Worm (Caenorhabditis elegans) whole organism, young adult: ENCODE measurements around the gene his-31.

Experiments used
- B0035.1 ChIP-seq: sonication (generic microtip); optimal IDR thresholded peaks from 2 replicates; lab custom pipeline; 2016; ENCODE audit warnings: missing genetic modification characterization, mild to moderate bottlenecking, missing compliant biosample characterization, missing genotype, missing genetic modification reagents
- B0336.3 ChIP-seq: fragments of 200-800 bp; sonication (Bioruptor generic); IDR thresholded peaks from 2 replicates; pipeline ENCODE4 v1.3.6; 2022; ENCODE audit warnings: missing genetic modification characterization, missing compliant biosample characterization
- F10E7.11 ChIP-seq: sonication (generic microtip); optimal IDR thresholded peaks from 2 replicates; lab custom pipeline; 2017; ENCODE audit warnings: mild to moderate bottlenecking, missing genetic modification characterization, moderate library complexity, missing compliant biosample characterization
- F22D6.2 ChIP-seq: sonication (generic microtip); optimal IDR thresholded peaks from 2 replicates; lab custom pipeline; 2016; ENCODE audit warnings: mild to moderate bottlenecking, missing genetic modification characterization, missing compliant biosample characterization
- F23B12.7 ChIP-seq: sonication (generic microtip); optimal IDR thresholded peaks from 2 replicates; lab custom pipeline; 2017; ENCODE audit warnings: missing genetic modification characterization, mild to moderate bottlenecking, missing compliant biosample characterization, antibody characterized with exemption, moderate library complexity; ENCODE audit not compliant: insufficient read depth
- F52B5.7 ChIP-seq: sonication (generic microtip); optimal IDR thresholded peaks from 2 replicates; lab custom pipeline; 2016; ENCODE audit warnings: mild to moderate bottlenecking, missing genetic modification characterization, missing compliant biosample characterization
- F57C9.4 ChIP-seq: sonication (generic microtip); optimal IDR thresholded peaks from 2 replicates; lab custom pipeline; 2017; ENCODE audit warnings: mild to moderate bottlenecking, missing genetic modification characterization, missing compliant biosample characterization
- T07F8.4 ChIP-seq: sonication (generic microtip); optimal IDR thresholded peaks from 2 replicates; lab custom pipeline; 2016; ENCODE audit warnings: mild to moderate bottlenecking, missing genetic modification characterization, moderate library complexity, missing compliant biosample characterization
- T26A5.8 ChIP-seq: sonication (generic microtip); optimal IDR thresholded peaks from 2 replicates; lab custom pipeline; 2016; ENCODE audit warnings: missing genetic modification characterization, missing compliant biosample characterization
- Y95B8A.8 ChIP-seq: fragments of 200-800 bp; sonication (Bioruptor generic); IDR thresholded peaks from 2 replicates; pipeline ENCODE4 v1.3.6; 2022; ENCODE audit warnings: missing genetic modification reagents, missing genetic modification characterization, missing compliant biosample characterization
- ZK185.1 ChIP-seq: sonication (generic microtip); optimal IDR thresholded peaks from 2 replicates; lab custom pipeline; 2016; ENCODE audit warnings: mild to moderate bottlenecking, missing genetic modification characterization, missing compliant biosample characterization; ENCODE audit not compliant: poor library complexity, severe bottlenecking
- akir-1 ChIP-seq: fragments of 200-800 bp; sonication (Bioruptor generic); optimal IDR thresholded peaks from 2 replicates; lab custom pipeline; 2018; ENCODE audit warnings: mild to moderate bottlenecking, missing genetic modification characterization, moderate library complexity, missing compliant biosample characterization
- aptf-2 ChIP-seq: fragments of 200-800 bp; sonication (Bioruptor generic); conservative IDR thresholded peaks from 2 replicates; pipeline ENCODE4 v1.3.6; 2022; ENCODE audit warnings: missing genetic modification reagents, missing genetic modification characterization, missing compliant biosample characterization
- attf-6 ChIP-seq: fragments of 200-800 bp; sonication (Bioruptor generic); IDR thresholded peaks from 2 replicates; pipeline ENCODE4 v1.3.6; 2022; ENCODE audit warnings: missing genetic modification reagents, missing genetic modification characterization, missing compliant biosample characterization
- bed-2 ChIP-seq: fragments of 200-800 bp; sonication (Bioruptor generic); IDR thresholded peaks from 2 replicates; pipeline ENCODE4 v1.3.6; 2022; ENCODE audit warnings: missing genetic modification reagents, missing genetic modification characterization, missing compliant biosample characterization
- cebp-2 ChIP-seq: fragments of 200-800 bp; sonication (Bioruptor generic); IDR thresholded peaks from 2 replicates; pipeline ENCODE4 v1.3.6; 2022; ENCODE audit warnings: missing genetic modification characterization, missing compliant biosample characterization
- ceh-100 ChIP-seq: fragments of 200-800 bp; sonication (Bioruptor generic); IDR thresholded peaks from 2 replicates; pipeline ENCODE4 v1.3.6; 2022; ENCODE audit warnings: missing genetic modification reagents, missing genetic modification characterization, missing compliant biosample characterization
- ceh-40 ChIP-seq: fragments of 200-800 bp; sonication (Bioruptor generic); IDR thresholded peaks from 2 replicates; pipeline ENCODE4 v1.3.6; 2022; ENCODE audit warnings: missing genetic modification characterization, missing compliant biosample characterization
- chd-7 ChIP-seq: sonication (generic microtip); optimal IDR thresholded peaks from 2 replicates; lab custom pipeline; 2016; ENCODE audit warnings: mild to moderate bottlenecking, missing genetic modification characterization, moderate library complexity, missing compliant biosample characterization
- die-1 ChIP-seq: sonication (generic microtip); optimal IDR thresholded peaks from 2 replicates; lab custom pipeline; 2016; ENCODE audit warnings: missing genotype, mild to moderate bottlenecking, missing genetic modification characterization, missing compliant biosample characterization
- dpl-1 ChIP-seq: fragments of 150-350 bp; optimal IDR thresholded peaks from 2 replicates; lab custom pipeline; 2014; ENCODE audit warnings: missing biosample characterization, missing genetic modification reagents, missing genetic modification characterization
- egl-18 ChIP-seq: fragments of 200-800 bp; sonication (Bioruptor generic); IDR thresholded peaks from 2 replicates; pipeline ENCODE4 v1.3.6; 2022; ENCODE audit warnings: missing genetic modification reagents, missing genetic modification characterization, missing compliant biosample characterization
- ets-4 ChIP-seq: fragments of 200-800 bp; sonication (Bioruptor generic); optimal IDR thresholded peaks from 2 replicates; lab custom pipeline; 2018; ENCODE audit warnings: mild to moderate bottlenecking, missing genetic modification characterization, missing compliant biosample characterization
- him-1 ChIP-seq: sonication (generic microtip); optimal IDR thresholded peaks from 2 replicates; lab custom pipeline; 2016; ENCODE audit warnings: missing genotype, missing genetic modification reagents, missing genetic modification characterization, missing compliant biosample characterization
- hrde-1 ChIP-seq: sonication (generic microtip); optimal IDR thresholded peaks from 2 replicates; lab custom pipeline; 2016; ENCODE audit warnings: missing genetic modification characterization, mild to moderate bottlenecking, missing compliant biosample characterization, moderate library complexity, missing genotype, missing genetic modification reagents, borderline replicate concordance
- let-526 ChIP-seq: fragments of 200-800 bp; sonication (Bioruptor generic); IDR thresholded peaks from 2 replicates; pipeline ENCODE4 v1.3.6; 2022; ENCODE audit warnings: missing genetic modification reagents, missing genetic modification characterization, missing compliant biosample characterization
- let-607 ChIP-seq, 2 experiments: fragments of 200-800 bp in 1 of 2; sonication (Bioruptor generic) in 1 of 2; sonication (generic microtip) in 1 of 2; optimal IDR thresholded peaks; 2 replicates each; lab custom pipeline; 2016 to 2018; ENCODE audit warnings: mild to moderate bottlenecking in 2 of 2, missing compliant biosample characterization in 2 of 2, missing genetic modification characterization in 2 of 2, moderate library complexity in 2 of 2, missing genotype in 1 of 2
- lin-40 ChIP-seq: sonication (generic microtip); optimal IDR thresholded peaks from 2 replicates; lab custom pipeline; 2016; ENCODE audit warnings: missing genetic modification characterization, mild to moderate bottlenecking, missing compliant biosample characterization, missing genotype, missing genetic modification reagents
- lin-54 ChIP-seq: fragments of 200-800 bp; sonication (Bioruptor generic); optimal IDR thresholded peaks from 2 replicates; lab custom pipeline; 2018; ENCODE audit warnings: mild to moderate bottlenecking, missing genetic modification characterization, missing compliant biosample characterization
- madf-10 ChIP-seq: sonication (generic microtip); optimal IDR thresholded peaks from 2 replicates; lab custom pipeline; 2016; ENCODE audit warnings: mild to moderate bottlenecking, missing genetic modification characterization, missing compliant biosample characterization
- madf-6 ChIP-seq: fragments of 200-800 bp; sonication (Bioruptor generic); IDR thresholded peaks from 2 replicates; pipeline ENCODE4 v1.3.6; 2022; ENCODE audit warnings: missing genetic modification reagents, missing genetic modification characterization, missing compliant biosample characterization
- mel-28 ChIP-seq: sonication (generic microtip); optimal IDR thresholded peaks from 2 replicates; lab custom pipeline; 2016; ENCODE audit warnings: borderline replicate concordance, mild to moderate bottlenecking, missing genetic modification characterization, missing compliant biosample characterization
- nhr-80 ChIP-seq: sonication (generic microtip); optimal IDR thresholded peaks from 2 replicates; lab custom pipeline; 2016; ENCODE audit warnings: missing genetic modification characterization, missing compliant biosample characterization
- rec-8 ChIP-seq, 2 experiments: sonication (generic microtip); optimal IDR thresholded peaks; 2 replicates each; lab custom pipeline; 2016; ENCODE audit warnings: mild to moderate bottlenecking in 2 of 2, missing genetic modification characterization in 2 of 2, missing genetic modification reagents in 2 of 2, missing genotype in 2 of 2, missing biosample characterization in 1 of 2, missing compliant biosample characterization in 1 of 2, moderate library complexity in 1 of 2
- sdz-38 ChIP-seq: sonication (generic microtip); optimal IDR thresholded peaks from 2 replicates; lab custom pipeline; 2016; ENCODE audit warnings: missing genotype, missing genetic modification characterization, missing compliant biosample characterization
- sea-2 ChIP-seq: fragments of 200-800 bp; sonication (Bioruptor generic); IDR thresholded peaks from 2 replicates; pipeline ENCODE4 v1.3.6; 2022; ENCODE audit warnings: missing genetic modification characterization, missing compliant biosample characterization
- snpc-1.1 ChIP-seq: sonication (generic microtip); optimal IDR thresholded peaks from 2 replicates; lab custom pipeline; 2017; ENCODE audit warnings: missing genetic modification characterization, mild to moderate bottlenecking, missing compliant biosample characterization, antibody characterized with exemption, moderate library complexity, missing genotype, missing genetic modification reagents; ENCODE audit not compliant: insufficient read depth
- snpc-1.3 ChIP-seq: sonication (generic microtip); optimal IDR thresholded peaks from 2 replicates; lab custom pipeline; 2017; ENCODE audit warnings: missing genetic modification characterization, mild to moderate bottlenecking, missing compliant biosample characterization, antibody characterized with exemption, moderate library complexity, missing genotype, missing genetic modification reagents; ENCODE audit not compliant: insufficient read depth
- somi-1 ChIP-seq: fragments of 200-800 bp; sonication (Bioruptor generic); optimal IDR thresholded peaks from 2 replicates; lab custom pipeline; 2018; ENCODE audit warnings: mild to moderate bottlenecking, missing genetic modification characterization, missing compliant biosample characterization
- sptf-2 ChIP-seq: fragments of 200-800 bp; sonication (Bioruptor generic); optimal IDR thresholded peaks from 2 replicates; lab custom pipeline; 2018; ENCODE audit warnings: mild to moderate bottlenecking, missing genetic modification characterization, missing compliant biosample characterization
- tbp1 ChIP-seq: fragments of 200-800 bp; sonication (Bioruptor generic); optimal IDR thresholded peaks from 2 replicates; lab custom pipeline; 2018; ENCODE audit warnings: mild to moderate bottlenecking, missing genetic modification characterization, missing compliant biosample characterization
- tbx-9 ChIP-seq: sonication (generic microtip); optimal IDR thresholded peaks from 2 replicates; lab custom pipeline; 2016; ENCODE audit warnings: borderline replicate concordance, missing genetic modification characterization, inconsistent platforms, missing compliant biosample characterization
- zim-3 ChIP-seq: sonication (generic microtip); optimal IDR thresholded peaks from 2 replicates; lab custom pipeline; 2017; ENCODE audit warnings: mild to moderate bottlenecking, missing genetic modification characterization, moderate library complexity, missing compliant biosample characterization
- ztf-18 ChIP-seq: sonication (generic microtip); optimal IDR thresholded peaks from 2 replicates; lab custom pipeline; 2016; ENCODE audit warnings: missing genotype, mild to moderate bottlenecking, missing genetic modification characterization, missing compliant biosample characterization
- ztf-22 ChIP-seq: fragments of 200-800 bp; sonication (Bioruptor generic); optimal IDR thresholded peaks from 2 replicates; lab custom pipeline; 2018; ENCODE audit warnings: mild to moderate bottlenecking, missing genetic modification characterization, moderate library complexity, missing compliant biosample characterization
- ztf-25 ChIP-seq: fragments of 200-800 bp; sonication (Bioruptor generic); IDR thresholded peaks from 2 replicates; pipeline ENCODE4 v1.3.6; 2022; ENCODE audit warnings: missing genetic modification reagents, missing genetic modification characterization, missing compliant biosample characterization
- ztf-26 ChIP-seq: sonication (generic microtip); optimal IDR thresholded peaks from 2 replicates; lab custom pipeline; 2017; ENCODE audit warnings: missing genetic modification characterization, missing compliant biosample characterization
- ztf-3 ChIP-seq: fragments of 200-800 bp; sonication (Bioruptor generic); optimal IDR thresholded peaks from 2 replicates; lab custom pipeline; 2018; ENCODE audit warnings: mild to moderate bottlenecking, missing genetic modification characterization, missing compliant biosample characterization

The his-31 gene

ce11 chrIV:8375381-8375780 lies 41.6 kb upstream of the his-31 start (continued):
- TF ChIP-seq akir-1 (GFP tag; lab: Kevin White, UChicago) (no peak), nhr-80 (peak; percentile 60), ztf-25 (GFP tag; lab: Robert Waterston, UW) (peak; percentile 44; the same call in 1 of the 2 replicates), mel-28 (tag; lab: Kevin White, UChicago) (no peak), somi-1 (GFP tag; lab: Kevin White, UChicago) (peak; percentile 55), ztf-26 (tag; lab: Kevin White, UChicago) (peak; percentile 42), T07F8.4 (tag; lab: Kevin White, UChicago) (peak; percentile 76), aptf-2 (GFP tag; lab: Robert Waterston, UW) (no peak), hrde-1 (tag; lab: Kevin White, UChicago) (peak; percentile 78), ztf-18 (peak; percentile 72), egl-18 (GFP tag; lab: Robert Waterston, UW) (no peak), ZK185.1 (tag; lab: Kevin White, UChicago) (peak; percentile 85), tbp1 (GFP tag; lab: Kevin White, UChicago) (peak; percentile 89), ets-4 (no peak), Y95B8A.8 (peak; percentile 80), snpc-1.3 (peak; percentile 84), let-607 (tag; optimal IDR thresholded peaks at IDR 0.05; lab: Kevin White, UChicago) (peak in 1 of 2 experiments; percentile 50), tbx-9 (tag; lab: Kevin White, UChicago) (no peak), lin-54 (GFP tag; lab: Kevin White, UChicago) (peak; percentile 63), dpl-1 (GFP tag; lab: Kevin White, UChicago) (no peak), F22D6.2 (tag; lab: Kevin White, UChicago) (no peak), lin-40 (tag; lab: Kevin White, UChicago) (peak; percentile 64), B0336.3 (GFP tag; lab: Robert Waterston, UW) (peak; percentile 83), sdz-38 (tag; lab: Kevin White, UChicago) (no peak), T26A5.8 (no peak), madf-10 (tag; lab: Kevin White, UChicago) (peak; percentile 56), ztf-3 (GFP tag; lab: Kevin White, UChicago) (no peak), chd-7 (tag; lab: Kevin White, UChicago) (peak; percentile 60), F57C9.4 (tag; lab: Kevin White, UChicago) (no peak), madf-6 (GFP tag; lab: Robert Waterston, UW) (peak; percentile 58; the same call in 1 of the 2 replicates), bed-2 (GFP tag; lab: Robert Waterston, UW) (no peak), sea-2 (no peak), rec-8 (tag; optimal IDR thresholded peaks at IDR 0.05; lab: Kevin White, UChicago) (peak; percentile 51 to 76), snpc-1.1 (peak; percentile 46), him-1 (peak; percentile 88), F23B12.7 (tag; lab: Kevin White, UChicago) (peak; percentile 31), zim-3 (tag; lab: Kevin White, UChicago) (peak; percentile 75), sptf-2 (GFP tag; lab: Kevin White, UChicago) (peak; percentile 49), attf-6 (0 out of 2 replicates have a peak, but pooled peaks have one; percentile 16), cebp-2 (GFP tag; lab: Robert Waterston, UW) (no peak), die-1 (tag; lab: Kevin White, UChicago) (peak; percentile 90), F52B5.7 (tag; lab: Kevin White, UChicago) (peak; percentile 74), F10E7.11 (tag; lab: Kevin White, UChicago) (no peak), ceh-100 (GFP tag; lab: Robert Waterston, UW) (no peak), ceh-40 (no peak), B0035.1 (tag; lab: Kevin White, UChicago) (peak; percentile 29), let-526 (no peak), ztf-22 (no peak)
